Fruit fly (Drosophila melanogaster): ENCODE data around the gene CG9915.

CG9915 gene

dm6 chrX:16335107-16335642 is 22.2 kb upstream of the CG9915 start (continued):
- TF ChIP-seq CG12769 (tag; optimal IDR thresholded peaks at IDR 0.05) (peak; percentile 51), B-H2 (GFP tag; optimal IDR thresholded peaks at IDR 0.05) (peak; percentile 67), phol (tag; optimal IDR thresholded peaks at IDR 0.05) (peak; percentile 17), mam (GFP tag; optimal IDR thresholded peaks at IDR 0.05) (peak; percentile 71), Hsf (GFP tag; optimal IDR thresholded peaks at IDR 0.05) (peak; percentile 76), CG4424 (GFP tag; optimal IDR thresholded peaks at IDR 0.05) (peak; percentile 65), CG14860 (GFP tag; IDR thresholded peaks at IDR 0.05; ENCODE audit: partially characterized antibody) (no peak), CG33213 (GFP tag; optimal IDR thresholded peaks at IDR 0.05) (peak; percentile 62), kni (GFP tag; optimal IDR thresholded peaks at IDR 0.05) (peak; percentile 49), CG15073 (GFP tag; optimal IDR thresholded peaks at IDR 0.05) (no peak), jumu (GFP tag; optimal IDR thresholded peaks at IDR 0.05) (peak; percentile 47), croc (GFP tag; conservative IDR thresholded peaks at IDR 0.05) (peak; percentile 20; the same call in 1 of the 3 replicates), Chrac-16 (GFP tag; optimal IDR thresholded peaks at IDR 0.05) (peak; percentile 71), Nf-YC (tag; optimal IDR thresholded peaks at IDR 0.05) (peak; percentile 37), ems (GFP tag; optimal IDR thresholded peaks at IDR 0.05) (peak; percentile 71), corto (GFP tag; optimal IDR thresholded peaks at IDR 0.05) (no peak), TFAM (GFP tag; optimal IDR thresholded peaks at IDR 0.05) (no peak), Fer2 (tag; optimal IDR thresholded peaks at IDR 0.05) (peak; percentile 59), NfI (GFP tag; optimal IDR thresholded peaks at IDR 0.05) (peak; percentile 78), peb (GFP tag; IDR thresholded peaks at IDR 0.05) (peak; percentile 32; the same call in 1 of the 2 replicates), H2.0 (GFP tag; IDR thresholded peaks at IDR 0.05) (peak; percentile 61), BtbVII (GFP tag; optimal IDR thresholded peaks at IDR 0.05) (peak; percentile 50), CG2129 (GFP tag; IDR thresholded peaks at IDR 0.05; ENCODE audit: partially characterized antibody) (no peak), CG11695 (GFP tag; IDR thresholded peaks at IDR 0.05) (peak; percentile 76; the same call in 2 of the 3 replicates), sc (optimal IDR thresholded peaks at IDR 0.05) (no peak), sc (GFP tag; optimal IDR thresholded peaks at IDR 0.05) (no peak), gce (GFP tag; IDR thresholded peaks at IDR 0.05) (peak; percentile 61; the same call in 2 of the 3 replicates), tio (GFP tag; optimal IDR thresholded peaks at IDR 0.05) (peak; percentile 76), cas (GFP tag; IDR thresholded peaks at IDR 0.05) (peak; percentile 69), btn (GFP tag; optimal IDR thresholded peaks at IDR 0.05) (peak; percentile 34), bsh (GFP tag; optimal IDR thresholded peaks at IDR 0.05) (peak; percentile 37 to 62), Ptx1 (GFP tag; IDR thresholded peaks at IDR 0.05) (peak; percentile 75), Sry-δ (GFP tag; optimal IDR thresholded peaks at IDR 0.05) (peak; percentile 44), sd (tag; optimal IDR thresholded peaks at IDR 0.05) (no peak), ap (GFP tag; IDR thresholded peaks at IDR 0.05) (peak; percentile 63), CkIIα-i1 (GFP tag; IDR thresholded peaks at IDR 0.05) (no peak), ato (GFP tag; IDR thresholded peaks at IDR 0.05; ENCODE audit: partially characterized antibody) (no peak), HLH54F (GFP tag; optimal IDR thresholded peaks at IDR 0.05) (peak; percentile 76), bcd (GFP tag; optimal IDR thresholded peaks at IDR 0.05) (peak; percentile 75), h (optimal IDR thresholded peaks at IDR 0.05) (no peak), zfh2 (GFP tag; optimal IDR thresholded peaks at IDR 0.05) (peak; percentile 77), CG13296 (GFP tag; optimal IDR thresholded peaks at IDR 0.05) (peak; percentile 65), bab2 (GFP tag; optimal IDR thresholded peaks at IDR 0.05) (peak; percentile 70), pho (GFP tag; optimal IDR thresholded peaks at IDR 0.05) (peak; percentile 77), mld (GFP tag; IDR thresholded peaks at IDR 0.05; ENCODE audit: partially characterized antibody) (no peak), CG13775 (GFP tag; optimal IDR thresholded peaks at IDR 0.05) (peak; percentile 74), CG31224 (GFP tag; IDR thresholded peaks at IDR 0.05) (peak; percentile 61; the same call in 1 of the 2 replicates), eyg (GFP tag; optimal IDR thresholded peaks at IDR 0.05) (peak; percentile 52), CG2199 (GFP tag; IDR thresholded peaks at IDR 0.05) (no peak), Vsx1 (GFP tag; optimal IDR thresholded peaks at IDR 0.05) (peak; percentile 65), CG14710 (tag; optimal IDR thresholded peaks at IDR 0.05) (peak; percentile 34)

Data from whole organism, embryonic.